Fruit fly (Drosophila melanogaster) whole organism, prepupa: Measurements from ENCODE around the gene fry.

Source experiments
- CG10669 ChIP-seq: fragments of 200-800 bp; sonication (Bioruptor generic); optimal IDR thresholded peaks from 3 replicates; lab custom pipeline; 2018; ENCODE audit warnings: missing biosample characterization, mild to moderate bottlenecking, missing genetic modification characterization, moderate library complexity
- CG11294 ChIP-seq: fragments of 200-800 bp; sonication (Bioruptor generic); IDR thresholded peaks from 2 replicates; pipeline ENCODE4 v1.3.6; 2022; ENCODE audit warnings: missing biosample characterization, missing genetic modification characterization
- CG11762 ChIP-seq: fragments of 200-800 bp; sonication (Bioruptor generic); optimal IDR thresholded peaks from 3 replicates; lab custom pipeline; 2016; ENCODE audit warnings: missing biosample characterization, missing genetic modification characterization; ENCODE audit not compliant: insufficient read depth
- CG16779 ChIP-seq: fragments of 200-800 bp; sonication (Bioruptor generic); optimal IDR thresholded peaks from 3 replicates; lab custom pipeline; 2017; ENCODE audit warnings: missing biosample characterization, mild to moderate bottlenecking, missing genetic modification characterization
- CG3032 ChIP-seq: fragments of 200-800 bp; optimal IDR thresholded peaks from 2 replicates; lab custom pipeline; 2019; ENCODE audit warnings: missing biosample characterization, mild to moderate bottlenecking, missing genetic modification characterization, moderate library complexity
- CG31627 ChIP-seq: fragments of 200-800 bp; sonication (Bioruptor generic); optimal IDR thresholded peaks from 3 replicates; lab custom pipeline; 2016; ENCODE audit warnings: missing biosample characterization, missing genetic modification characterization
- CG32006 ChIP-seq: fragments of 200-800 bp; sonication (Bioruptor generic); optimal IDR thresholded peaks from 3 replicates; lab custom pipeline; 2017; ENCODE audit warnings: missing biosample characterization, mild to moderate bottlenecking, missing genetic modification characterization
- CG3919 ChIP-seq: fragments of 200-800 bp; sonication (Bioruptor generic); optimal IDR thresholded peaks from 3 replicates; lab custom pipeline; 2016; ENCODE audit warnings: missing biosample characterization, missing genetic modification characterization
- CG4318 ChIP-seq: fragments of 200-800 bp; sonication (Bioruptor generic); optimal IDR thresholded peaks from 3 replicates; lab custom pipeline; 2017; ENCODE audit warnings: missing biosample characterization, mild to moderate bottlenecking, missing genetic modification characterization
- CG6276 ChIP-seq: fragments of 200-800 bp; sonication (Bioruptor generic); optimal IDR thresholded peaks from 2 replicates; lab custom pipeline; 2017; ENCODE audit warnings: missing biosample characterization, mild to moderate bottlenecking, missing genetic modification characterization
- CG6792 ChIP-seq: fragments of 200-800 bp; sonication (Bioruptor generic); optimal IDR thresholded peaks from 3 replicates; lab custom pipeline; 2016; ENCODE audit warnings: missing biosample characterization, missing genetic modification characterization
- CG6854 ChIP-seq: fragments of 200-800 bp; sonication (Bioruptor generic); optimal IDR thresholded peaks from 2 replicates; lab custom pipeline; 2017; ENCODE audit warnings: missing biosample characterization, mild to moderate bottlenecking, missing genetic modification characterization
- CG7368 ChIP-seq: fragments of 200-800 bp; sonication (Bioruptor generic); optimal IDR thresholded peaks from 3 replicates; lab custom pipeline; 2016; ENCODE audit warnings: missing biosample characterization, missing genetic modification characterization
- CG8119 ChIP-seq: fragments of 200-800 bp; sonication (Bioruptor generic); IDR thresholded peaks from 3 replicates; pipeline ENCODE4 v1.3.6; 2022; ENCODE audit warnings: missing biosample characterization, missing genetic modification characterization
- CG8632 ChIP-seq: fragments of 200-800 bp; sonication (Bioruptor generic); optimal IDR thresholded peaks from 3 replicates; lab custom pipeline; 2016; ENCODE audit warnings: missing biosample characterization, missing genetic modification characterization
- Eip75B ChIP-seq: fragments of 200-800 bp; sonication (Bioruptor generic); optimal IDR thresholded peaks from 3 replicates; lab custom pipeline; 2016; ENCODE audit warnings: missing biosample characterization, missing genetic modification characterization
- Eip78C ChIP-seq: fragments of 200-800 bp; sonication (Bioruptor generic); peaks from one replicate; lab custom pipeline; 2016; ENCODE audit warnings: missing biosample characterization, missing genetic modification characterization
- Eip93F ChIP-seq: fragments of 200-800 bp; sonication (Bioruptor generic); optimal IDR thresholded peaks from 2 replicates; lab custom pipeline; 2016; ENCODE audit warnings: missing biosample characterization, mild to moderate bottlenecking, missing genetic modification characterization
- Ets21C ChIP-seq: fragments of 200-800 bp; sonication (Bioruptor generic); optimal IDR thresholded peaks from 3 replicates; lab custom pipeline; 2016; ENCODE audit warnings: missing biosample characterization, missing genetic modification characterization
- Gug ChIP-seq: fragments of 200-800 bp; sonication (Bioruptor generic); IDR thresholded peaks from 2 replicates; pipeline ENCODE4 v1.3.6; 2022; ENCODE audit warnings: missing biosample characterization, missing genetic modification characterization
- Hr38 ChIP-seq: sonication (Bioruptor generic); optimal IDR thresholded peaks from 2 replicates; lab custom pipeline; 2016; ENCODE audit warnings: missing biosample characterization, missing genetic modification characterization
- Hr39 ChIP-seq: fragments of 200-800 bp; sonication (Bioruptor generic); optimal IDR thresholded peaks from 2 replicates; lab custom pipeline; 2016; ENCODE audit warnings: missing biosample characterization, missing genetic modification characterization
- Hr4 ChIP-seq: fragments of 200-800 bp; sonication (Bioruptor generic); optimal IDR thresholded peaks from 3 replicates; lab custom pipeline; 2016; ENCODE audit warnings: missing biosample characterization, missing genetic modification characterization
- Lpt ChIP-seq: fragments of 200-800 bp; sonication (Bioruptor generic); optimal IDR thresholded peaks from 3 replicates; lab custom pipeline; 2016; ENCODE audit warnings: missing biosample characterization, missing genetic modification characterization
- Smox ChIP-seq: fragments of 200-800 bp; sonication (Bioruptor generic); optimal IDR thresholded peaks from 3 replicates; lab custom pipeline; 2016; ENCODE audit warnings: missing biosample characterization, missing genetic modification characterization
- achi ChIP-seq: fragments of 200-800 bp; sonication (Bioruptor generic); optimal IDR thresholded peaks from 3 replicates; lab custom pipeline; 2016; ENCODE audit warnings: missing biosample characterization, missing genetic modification characterization
- esn ChIP-seq: fragments of 200-800 bp; sonication (Bioruptor generic); optimal IDR thresholded peaks from 2 replicates; lab custom pipeline; 2016; ENCODE audit warnings: missing biosample characterization, mild to moderate bottlenecking, missing genetic modification characterization, moderate library complexity
- fd59A ChIP-seq: fragments of 200-800 bp; sonication (Bioruptor generic); optimal IDR thresholded peaks from 2 replicates; lab custom pipeline; 2017; ENCODE audit warnings: missing biosample characterization, mild to moderate bottlenecking, missing genetic modification characterization, missing genetic modification reagents
- fd85E ChIP-seq: fragments of 200-800 bp; sonication (Bioruptor generic); optimal IDR thresholded peaks from 3 replicates; lab custom pipeline; 2016; ENCODE audit warnings: missing biosample characterization, missing genetic modification characterization
- fkh ChIP-seq: fragments of 200-800 bp; sonication (Bioruptor generic); optimal IDR thresholded peaks from 3 replicates; lab custom pipeline; 2017; ENCODE audit warnings: missing biosample characterization, mild to moderate bottlenecking, missing genetic modification characterization, moderate library complexity
- lz ChIP-seq: fragments of 200-800 bp; sonication (Bioruptor generic); optimal IDR thresholded peaks from 3 replicates; lab custom pipeline; 2016; ENCODE audit warnings: missing biosample characterization, missing genetic modification characterization
- net ChIP-seq: fragments of 200-800 bp; sonication (Bioruptor generic); optimal IDR thresholded peaks from 3 replicates; lab custom pipeline; 2016; ENCODE audit warnings: missing biosample characterization, missing genetic modification characterization
- salr ChIP-seq, 2 experiments: fragments of 200-800 bp; sonication (Bioruptor generic); optimal IDR thresholded peaks; 3 replicates each; lab custom pipeline; 2016 to 2018; ENCODE audit warnings: missing biosample characterization in 2 of 2, missing genetic modification characterization in 2 of 2, mild to moderate bottlenecking in 1 of 2
- spab ChIP-seq: fragments of 200-800 bp; sonication (Bioruptor generic); optimal IDR thresholded peaks from 2 replicates; lab custom pipeline; 2017; ENCODE audit warnings: missing biosample characterization, mild to moderate bottlenecking, missing genetic modification characterization, missing genetic modification reagents
- svp ChIP-seq: fragments of 200-800 bp; sonication (Bioruptor generic); peaks from one replicate; lab custom pipeline; 2016; ENCODE audit warnings: missing biosample characterization, missing genetic modification characterization

The fry gene

DNA sequence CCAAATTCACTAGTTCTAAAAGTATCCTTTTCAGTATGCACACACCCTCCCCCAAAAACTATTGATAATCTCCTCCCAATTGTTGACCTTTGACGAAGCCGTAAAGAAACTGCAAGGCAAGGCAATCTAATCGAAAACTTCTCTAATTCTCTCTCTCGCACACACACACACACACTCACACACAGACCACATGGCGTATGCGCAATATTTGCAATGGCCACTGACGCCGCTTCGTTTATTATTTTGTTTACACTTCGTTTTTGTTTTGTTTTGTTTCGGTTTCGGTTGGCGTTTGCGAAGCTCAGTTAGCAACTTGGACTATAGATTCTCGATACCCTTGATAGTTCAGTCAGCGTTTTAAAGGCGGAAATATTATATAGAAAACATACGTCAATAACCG is 10.9 kb upstream of the fry start:
- no peak for TF ChIP-seq CG31627 (GFP tag; lab: Kevin White, UChicago)
- no peak for TF ChIP-seq CG11762
- TF ChIP-seq fkh (GFP tag; lab: Kevin White, UChicago): peak; percentile 63
- no peak for TF ChIP-seq Gug
- no peak for TF ChIP-seq fd59A (GFP tag; lab: Kevin White, UChicago)
- no peak for TF ChIP-seq CG3919 (GFP tag; lab: Kevin White, UChicago)
- no peak for TF ChIP-seq svp (GFP tag; lab: Kevin White, UChicago)
- no peak for TF ChIP-seq CG7368
- TF ChIP-seq Eip78C (GFP tag; lab: Kevin White, UChicago): no peak

DNA sequence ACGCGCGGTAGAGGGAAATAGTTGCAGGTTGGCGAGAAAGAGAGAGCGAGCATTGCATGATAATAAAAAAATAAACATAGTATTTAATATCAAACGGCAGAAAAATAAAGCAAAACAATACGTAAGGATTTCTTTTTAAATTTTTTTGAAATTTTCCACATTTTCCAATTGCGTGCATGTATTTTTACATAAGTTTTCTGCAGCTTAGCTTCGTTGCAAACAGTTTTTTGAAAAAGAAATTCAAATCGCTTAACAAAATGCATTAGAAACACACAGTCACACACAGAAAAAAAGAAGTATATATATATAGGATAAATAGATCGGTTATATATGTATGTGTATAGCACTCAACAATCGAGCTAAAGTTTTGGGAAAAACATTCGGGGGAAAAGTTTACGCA is 9.8 kb upstream of the fry start:
- no peak for TF ChIP-seq fd59A (GFP tag; lab: Kevin White, UChicago)
- no peak for TF ChIP-seq lz (GFP tag; lab: Kevin White, UChicago)
- no peak for TF ChIP-seq esn
- TF ChIP-seq Gug: no peak
- TF ChIP-seq fd85E (GFP tag; lab: Kevin White, UChicago): no peak
- no peak for TF ChIP-seq CG32006 (GFP tag; lab: Kevin White, UChicago)
- no peak for TF ChIP-seq CG4318
- no peak for TF ChIP-seq CG11294
- no peak for TF ChIP-seq CG6276 (GFP tag; lab: Kevin White, UChicago)
- TF ChIP-seq net (GFP tag; lab: Kevin White, UChicago): no peak

DNA sequence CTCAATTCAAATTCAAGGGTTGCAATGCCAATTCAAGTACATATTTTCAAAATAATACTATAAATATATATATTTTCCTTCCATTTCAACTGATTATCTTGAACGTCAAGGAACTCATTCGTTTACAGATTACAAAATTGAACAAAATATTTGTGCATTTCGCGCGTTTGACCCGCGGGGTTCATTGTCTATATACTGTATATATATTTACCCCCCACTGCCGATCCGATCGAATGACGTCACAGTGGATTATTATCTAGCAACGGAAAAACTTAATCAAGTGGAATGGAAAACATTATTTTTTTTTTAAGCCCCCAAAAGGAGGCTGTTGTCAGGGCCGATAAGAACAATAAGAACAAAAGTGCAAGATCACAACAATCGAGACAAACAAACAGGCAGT is 8.6 kb upstream of the fry start:
- TF ChIP-seq achi (GFP tag; lab: Kevin White, UChicago) (no peak), CG16779 (tag; lab: Kevin White, UChicago) (no peak), CG3919 (GFP tag; lab: Kevin White, UChicago) (no peak), esn (no peak), CG3032 (tag; lab: Kevin White, UChicago) (no peak), Smox (GFP tag; lab: Kevin White, UChicago) (no peak), svp (GFP tag; lab: Kevin White, UChicago) (peak; percentile 95)

DNA sequence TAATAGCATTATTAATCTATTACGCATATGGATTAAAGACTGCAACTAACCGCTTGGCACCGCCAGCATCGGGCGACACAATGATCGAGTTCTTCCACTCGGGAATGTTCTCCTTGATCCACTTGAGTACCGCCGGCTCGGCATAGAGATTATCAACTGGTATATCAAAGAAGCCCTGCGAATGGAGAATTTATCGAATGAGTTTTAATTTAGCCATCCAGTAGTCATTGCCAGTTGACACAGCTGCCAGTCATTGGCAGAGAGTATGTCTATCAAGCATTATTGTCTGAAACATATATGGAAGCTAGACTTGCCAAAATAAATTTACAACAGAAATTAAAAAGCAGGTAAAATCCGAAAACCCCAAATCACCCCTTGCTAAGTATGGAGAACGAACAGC is 6.0 kb upstream of the fry start, which contains the start of gene CG16719:
Gene CG16719 (plus strand): TSS at position 301 of the 400 bp plus-strand sequence.
- no peak for TF ChIP-seq Hr4 (GFP tag; lab: Kevin White, UChicago)
- TF ChIP-seq Eip78C (GFP tag; lab: Kevin White, UChicago): no peak
- no peak for TF ChIP-seq svp (GFP tag; lab: Kevin White, UChicago)
- TF ChIP-seq Hr39 (GFP tag; lab: Kevin White, UChicago): no peak
- no peak for TF ChIP-seq fkh (GFP tag; lab: Kevin White, UChicago)
- TF ChIP-seq Hr38 (GFP tag; lab: Kevin White, UChicago): no peak
- no peak for TF ChIP-seq Ets21C
- no peak for TF ChIP-seq spab (GFP tag; lab: Kevin White, UChicago)
- no peak for TF ChIP-seq esn
- TF ChIP-seq Lpt: no peak
- TF ChIP-seq CG8119 (GFP tag; lab: Robert Waterston, UW): no peak
- no peak for TF ChIP-seq Eip93F (GFP tag; lab: Kevin White, UChicago)
- TF ChIP-seq CG6792 (GFP tag; lab: Kevin White, UChicago): no peak
- TF ChIP-seq Smox (GFP tag; lab: Kevin White, UChicago): no peak
- TF ChIP-seq CG10669 (GFP tag; lab: Kevin White, UChicago): no peak
- no peak for TF ChIP-seq CG6854 (GFP tag; lab: Kevin White, UChicago)
- TF ChIP-seq lz (GFP tag; lab: Kevin White, UChicago): no peak

DNA sequence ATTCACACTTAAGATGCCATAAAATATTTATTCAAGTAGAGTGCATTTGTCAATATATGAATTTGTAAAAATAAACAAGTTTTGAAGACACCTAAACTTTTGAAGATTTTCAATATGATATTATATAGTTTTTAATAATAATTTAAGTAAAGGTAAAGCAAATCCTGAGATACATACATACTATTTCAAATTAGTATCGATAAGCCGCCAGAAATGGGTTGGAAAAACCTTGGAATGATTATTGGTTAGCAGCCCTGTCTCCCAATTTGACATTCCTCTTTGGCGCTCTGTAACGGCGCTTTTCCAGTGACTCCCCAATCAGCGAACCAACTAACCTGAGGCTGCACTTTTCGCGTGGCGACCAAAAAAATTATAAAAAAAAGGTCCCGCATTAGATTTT is 2.1 kb upstream of the fry start, which contains the start of gene alphaTub67C:
Gene alphaTub67C (plus strand): TSS at position 301 of the 400 bp plus-strand sequence.
- TF ChIP-seq lz (GFP tag; lab: Kevin White, UChicago): no peak
- TF ChIP-seq CG8632: no peak
- TF ChIP-seq esn: no peak
- TF ChIP-seq Eip75B (GFP tag; lab: Kevin White, UChicago): no peak
- no peak for TF ChIP-seq Lpt
- no peak for TF ChIP-seq salr (GFP tag; optimal IDR thresholded peaks at IDR 0.05; lab: Kevin White, UChicago)
- TF ChIP-seq CG16779 (tag; lab: Kevin White, UChicago): no peak
